Worm (Caenorhabditis elegans): ENCODE measurements around the gene irld-50.

ce11 chrII:2931564-2931963, 12.3 kb downstream of the irld-50 start:
- no peak for TF ChIP-seq ama-1 (optimal IDR thresholded peaks at IDR 0.05)
- no peak for TF ChIP-seq aly-1 (tag; optimal IDR thresholded peaks at IDR 0.05)
- TF ChIP-seq scrt-1 (GFP tag; IDR thresholded peaks at IDR 0.05) = no peak
- TF ChIP-seq tbx-37 (GFP tag; conservative IDR thresholded peaks at IDR 0.05) = no peak
- no peak for TF ChIP-seq tbx-11 (GFP tag; IDR thresholded peaks at IDR 0.05)
- no peak for TF ChIP-seq B0310.2 (tag; optimal IDR thresholded peaks at IDR 0.05)
- TF ChIP-seq flt-1 (GFP tag; IDR thresholded peaks at IDR 0.05) = no peak
